Fruit fly (Drosophila melanogaster): ENCODE results near the gene CG14223.

CG14223 gene

dm6 chrX:19666991-19667409 lies 3.2 kb upstream of the CG14223 start, which contains the start of gene Zw (continued):
- no peak for TF ChIP-seq tio (GFP tag; optimal IDR thresholded peaks at IDR 0.05)
- TF ChIP-seq chm (GFP tag; IDR thresholded peaks at IDR 0.05): no peak
- TF ChIP-seq sug (tag; optimal IDR thresholded peaks at IDR 0.05): peak; percentile 62
- no peak for TF ChIP-seq CG9797 (GFP tag; optimal IDR thresholded peaks at IDR 0.05)
- peak; percentile 1 for TF ChIP-seq Nf-YC (tag; optimal IDR thresholded peaks at IDR 0.05)
- TF ChIP-seq Dad (GFP tag; optimal IDR thresholded peaks at IDR 0.05): no peak
- peak; percentile 39 for TF ChIP-seq CG13424 (tag; optimal IDR thresholded peaks at IDR 0.05)
- TF ChIP-seq E2f2 (GFP tag; IDR thresholded peaks at IDR 0.05): peak; percentile 35; the same call in 1 of the 2 replicates
- TF ChIP-seq CG10147 (GFP tag; optimal IDR thresholded peaks at IDR 0.05): no peak
- TF ChIP-seq gsb (GFP tag; IDR thresholded peaks at IDR 0.05): peak; percentile 21; the same call in 1 of the 2 replicates
- peak; percentile 70 for TF ChIP-seq CG16813 (GFP tag; IDR thresholded peaks at IDR 0.05; ENCODE audit: partially characterized antibody)
- TF ChIP-seq dmrt11E (tag; optimal IDR thresholded peaks at IDR 0.05): peak; percentile 30
- TF ChIP-seq H15 (GFP tag; IDR thresholded peaks at IDR 0.05): peak; percentile 53; the same call in 1 of the 3 replicates
- TF ChIP-seq z (GFP tag; IDR thresholded peaks at IDR 0.05): no peak
- peak; percentile 27; the same call in 1 of the 2 replicates for TF ChIP-seq CG13287 (GFP tag; IDR thresholded peaks at IDR 0.05; ENCODE audit: partially characterized antibody)
- TF ChIP-seq CG11696 (GFP tag; IDR thresholded peaks at IDR 0.05): no peak
- TF ChIP-seq cas (GFP tag; IDR thresholded peaks at IDR 0.05): no peak
- peak; percentile 49; the same call in 1 of the 2 replicates for TF ChIP-seq CG6689 (GFP tag; IDR thresholded peaks at IDR 0.05)
- TF ChIP-seq CG18262 (tag; optimal IDR thresholded peaks at IDR 0.05): peak; percentile 24
- no peak for TF ChIP-seq ro (GFP tag; IDR thresholded peaks at IDR 0.05)
- no peak for TF ChIP-seq Jarid2 (GFP tag; optimal IDR thresholded peaks at IDR 0.05)
- peak; percentile 25 for TF ChIP-seq kni (GFP tag; optimal IDR thresholded peaks at IDR 0.05)
- peak; percentile 46; the same call in 1 of the 2 replicates for TF ChIP-seq al (GFP tag; IDR thresholded peaks at IDR 0.05)
- TF ChIP-seq br (optimal IDR thresholded peaks at IDR 0.05): no peak
- TF ChIP-seq exex (tag; optimal IDR thresholded peaks at IDR 0.05): peak; percentile 7
- TF ChIP-seq Max (GFP tag; optimal IDR thresholded peaks at IDR 0.05): no peak
- TF ChIP-seq CG7271 (tag; optimal IDR thresholded peaks at IDR 0.05): no peak
- no peak for TF ChIP-seq CG2202 (tag; optimal IDR thresholded peaks at IDR 0.05)
- no peak for TF ChIP-seq HLH4C (GFP tag; IDR thresholded peaks at IDR 0.05; ENCODE audit: partially characterized antibody)
- no peak for TF ChIP-seq zen2 (GFP tag; IDR thresholded peaks at IDR 0.05; ENCODE audit: partially characterized antibody)
- peak; percentile 19 for TF ChIP-seq CG12155 (GFP tag; optimal IDR thresholded peaks at IDR 0.05)
- 0 out of 2 replicates have a peak, but pooled peaks have one; percentile 27 for TF ChIP-seq rib (GFP tag; IDR thresholded peaks at IDR 0.05)
- peak; percentile 19 for TF ChIP-seq PHDP (tag; optimal IDR thresholded peaks at IDR 0.05)
- TF ChIP-seq CG6683 (GFP tag; optimal IDR thresholded peaks at IDR 0.05): no peak
- no peak for TF ChIP-seq CG13894 (tag; optimal IDR thresholded peaks at IDR 0.05)
- no peak for TF ChIP-seq Tbp (GFP tag; optimal IDR thresholded peaks at IDR 0.05)
- peak; percentile 7 for TF ChIP-seq CG15514 (GFP tag; optimal IDR thresholded peaks at IDR 0.05)
- peak; percentile 62 for TF ChIP-seq HmgZ (tag; optimal IDR thresholded peaks at IDR 0.05)
- TF ChIP-seq psq (GFP tag; optimal IDR thresholded peaks at IDR 0.05): no peak
- TF ChIP-seq schlank (tag; optimal IDR thresholded peaks at IDR 0.05): peak; percentile 0

dm6 chrX:19665684-19666141 lies 1.9 kb upstream of the CG14223 start:
- TF ChIP-seq PHDP (tag; optimal IDR thresholded peaks at IDR 0.05) (no peak), Lim3 (GFP tag; IDR thresholded peaks at IDR 0.05) (no peak), Blimp-1 (GFP tag; optimal IDR thresholded peaks at IDR 0.05) (peak; percentile 10), CG12942 (GFP tag; optimal IDR thresholded peaks at IDR 0.05) (no peak), CG2889 (GFP tag; IDR thresholded peaks at IDR 0.05) (peak; percentile 63; the same call in 1 of the 3 replicates), D19B (GFP tag; optimal IDR thresholded peaks at IDR 0.05) (no peak), CG15073 (GFP tag; optimal IDR thresholded peaks at IDR 0.05) (no peak), danr (GFP tag; IDR thresholded peaks at IDR 0.05) (no peak), Dip3 (GFP tag; optimal IDR thresholded peaks at IDR 0.05) (peak; percentile 21), lilli (GFP tag; optimal IDR thresholded peaks at IDR 0.05) (peak; percentile 54), NfI (GFP tag; optimal IDR thresholded peaks at IDR 0.05) (peak; percentile 36), CG14441 (GFP tag; IDR thresholded peaks at IDR 0.05) (peak; percentile 63), Asciz (GFP tag; optimal IDR thresholded peaks at IDR 0.05) (no peak), dan (GFP tag; IDR thresholded peaks at IDR 0.05) (no peak), Tbp (GFP tag; optimal IDR thresholded peaks at IDR 0.05) (no peak)

Data from whole organism, embryonic.